Worm (Caenorhabditis elegans) whole organism, young adult: ENCODE results near the gene C49G7.12.

Experiments
- B0035.1 ChIP-seq: sonication (generic microtip); optimal IDR thresholded peaks from 2 replicates; lab custom pipeline; 2016; ENCODE audit warnings: missing genetic modification characterization, mild to moderate bottlenecking, missing compliant biosample characterization, missing genotype, missing genetic modification reagents
- C17E4.6 ChIP-seq: fragments of 200-800 bp; sonication (Bioruptor generic); IDR thresholded peaks from 2 replicates; pipeline ENCODE4 v1.3.6; 2022; ENCODE audit warnings: missing genetic modification reagents, missing genetic modification characterization, missing compliant biosample characterization
- T07F8.4 ChIP-seq: sonication (generic microtip); optimal IDR thresholded peaks from 2 replicates; lab custom pipeline; 2016; ENCODE audit warnings: mild to moderate bottlenecking, missing genetic modification characterization, moderate library complexity, missing compliant biosample characterization
- ZK185.1 ChIP-seq: sonication (generic microtip); optimal IDR thresholded peaks from 2 replicates; lab custom pipeline; 2016; ENCODE audit warnings: mild to moderate bottlenecking, missing genetic modification characterization, missing compliant biosample characterization; ENCODE audit not compliant: poor library complexity, severe bottlenecking
- ama-1 ChIP-seq, 3 experiments: fragments of 150-350 bp in 1 of 3; sonication (generic microtip) in 2 of 3; optimal IDR thresholded peaks; 2 replicates each; lab custom pipeline; 2014 to 2018; ENCODE audit warnings: missing biosample characterization in 2 of 3, missing genetic modification characterization in 2 of 3, missing genetic modification reagents in 2 of 3
- attf-5 ChIP-seq: fragments of 200-800 bp; sonication (Bioruptor generic); optimal IDR thresholded peaks from 2 replicates; lab custom pipeline; 2018; ENCODE audit warnings: mild to moderate bottlenecking, missing genetic modification characterization, missing compliant biosample characterization
- ceh-100 ChIP-seq: fragments of 200-800 bp; sonication (Bioruptor generic); IDR thresholded peaks from 2 replicates; pipeline ENCODE4 v1.3.6; 2022; ENCODE audit warnings: missing genetic modification reagents, missing genetic modification characterization, missing compliant biosample characterization
- ceh-58 ChIP-seq: fragments of 200-800 bp; sonication (Bioruptor generic); IDR thresholded peaks from 2 replicates; pipeline ENCODE4 v1.3.6; 2022; ENCODE audit warnings: missing genetic modification characterization, missing compliant biosample characterization
- ceh-91 ChIP-seq: fragments of 200-800 bp; sonication (Bioruptor generic); IDR thresholded peaks from 2 replicates; pipeline ENCODE4 v1.3.6; 2022; ENCODE audit warnings: missing genetic modification reagents, missing genetic modification characterization, missing compliant biosample characterization
- chd-7 ChIP-seq: sonication (generic microtip); optimal IDR thresholded peaks from 2 replicates; lab custom pipeline; 2016; ENCODE audit warnings: mild to moderate bottlenecking, missing genetic modification characterization, moderate library complexity, missing compliant biosample characterization
- dpff-1 ChIP-seq: sonication (generic microtip); optimal IDR thresholded peaks from 2 replicates; lab custom pipeline; 2017; ENCODE audit warnings: mild to moderate bottlenecking, missing genetic modification characterization, missing compliant biosample characterization
- egrh-3 ChIP-seq: fragments of 200-800 bp; sonication (Bioruptor generic); IDR thresholded peaks from 2 replicates; pipeline ENCODE4 v1.3.6; 2022; ENCODE audit warnings: missing genetic modification reagents, missing genetic modification characterization, missing compliant biosample characterization
- fkh-3 ChIP-seq: sonication (generic microtip); optimal IDR thresholded peaks from 2 replicates; lab custom pipeline; 2016; ENCODE audit warnings: mild to moderate bottlenecking, missing genetic modification characterization, missing compliant biosample characterization
- hmg-1.2 ChIP-seq: fragments of 200-800 bp; sonication (Bioruptor generic); IDR thresholded peaks from 2 replicates; pipeline ENCODE4 v1.3.6; 2022; ENCODE audit warnings: missing genetic modification reagents, missing genetic modification characterization, missing compliant biosample characterization
- hmg-20 ChIP-seq: fragments of 200-800 bp; sonication (Bioruptor generic); IDR thresholded peaks from 2 replicates; pipeline ENCODE4 v1.3.6; 2022; ENCODE audit warnings: missing genetic modification reagents, missing genetic modification characterization, missing compliant biosample characterization
- lag-1 ChIP-seq: fragments of 200-800 bp; sonication (Bioruptor generic); IDR thresholded peaks from 2 replicates; pipeline ENCODE4 v1.3.6; 2022; ENCODE audit warnings: missing genetic modification reagents, missing genetic modification characterization, missing compliant biosample characterization
- lin-35 ChIP-seq, 3 experiments: fragments of 150-350 bp in 2 of 3; sonication (generic microtip) in 1 of 3; optimal IDR thresholded peaks; 2 replicates each; lab custom pipeline; 2014 to 2018; ENCODE audit warnings: missing biosample characterization in 3 of 3, missing genetic modification characterization in 3 of 3, missing genetic modification reagents in 3 of 3
- lin-40 ChIP-seq: sonication (generic microtip); optimal IDR thresholded peaks from 2 replicates; lab custom pipeline; 2016; ENCODE audit warnings: missing genetic modification characterization, mild to moderate bottlenecking, missing compliant biosample characterization, missing genotype, missing genetic modification reagents
- lir-1 ChIP-seq: fragments of 200-800 bp; sonication (Bioruptor generic); conservative IDR thresholded peaks from 2 replicates; pipeline ENCODE4 v1.3.6; 2022; ENCODE audit warnings: missing genetic modification reagents, missing genetic modification characterization, missing compliant biosample characterization
- lsl-1 ChIP-seq: fragments of 200-800 bp; sonication (Bioruptor generic); optimal IDR thresholded peaks from 2 replicates; lab custom pipeline; 2018; ENCODE audit warnings: mild to moderate bottlenecking, missing genetic modification characterization, moderate library complexity, missing compliant biosample characterization
- madf-3 ChIP-seq: fragments of 200-800 bp; sonication (Bioruptor generic); IDR thresholded peaks from 2 replicates; pipeline ENCODE4 v1.3.6; 2022; ENCODE audit warnings: missing genetic modification reagents, missing genetic modification characterization, missing compliant biosample characterization
- mcd-1 ChIP-seq: fragments of 200-800 bp; sonication (Bioruptor generic); IDR thresholded peaks from 2 replicates; pipeline ENCODE4 v1.3.6; 2022; ENCODE audit warnings: missing genetic modification reagents, missing genetic modification characterization, missing compliant biosample characterization
- mel-28 ChIP-seq: sonication (generic microtip); optimal IDR thresholded peaks from 2 replicates; lab custom pipeline; 2016; ENCODE audit warnings: borderline replicate concordance, mild to moderate bottlenecking, missing genetic modification characterization, missing compliant biosample characterization
- mes-4 ChIP-seq: sonication (generic microtip); optimal IDR thresholded peaks from 2 replicates; lab custom pipeline; 2016; ENCODE audit warnings: missing genotype, missing genetic modification characterization, missing compliant biosample characterization
- nfyb-1 ChIP-seq: fragments of 200-800 bp; sonication (Bioruptor generic); IDR thresholded peaks from 2 replicates; pipeline ENCODE4 v1.3.6; 2022; ENCODE audit warnings: missing genetic modification reagents, missing genetic modification characterization, missing compliant biosample characterization
- nhr-80 ChIP-seq: sonication (generic microtip); optimal IDR thresholded peaks from 2 replicates; lab custom pipeline; 2016; ENCODE audit warnings: missing genetic modification characterization, missing compliant biosample characterization
- pbrm-1 ChIP-seq: fragments of 200-800 bp; sonication (Bioruptor generic); IDR thresholded peaks from 2 replicates; pipeline ENCODE4 v1.3.6; 2022; ENCODE audit warnings: missing genetic modification reagents, missing genetic modification characterization, missing compliant biosample characterization
- sea-2 ChIP-seq: fragments of 200-800 bp; sonication (Bioruptor generic); IDR thresholded peaks from 2 replicates; pipeline ENCODE4 v1.3.6; 2022; ENCODE audit warnings: missing genetic modification characterization, missing compliant biosample characterization
- snpc-1.3 ChIP-seq: sonication (generic microtip); optimal IDR thresholded peaks from 2 replicates; lab custom pipeline; 2017; ENCODE audit warnings: missing genetic modification characterization, mild to moderate bottlenecking, missing compliant biosample characterization, antibody characterized with exemption, moderate library complexity, missing genotype, missing genetic modification reagents; ENCODE audit not compliant: insufficient read depth
- unc-130 ChIP-seq: sonication (generic microtip); optimal IDR thresholded peaks from 2 replicates; lab custom pipeline; 2016; ENCODE audit warnings: missing genetic modification reagents, missing genetic modification characterization, missing compliant biosample characterization
- xnd-1 ChIP-seq: sonication (generic microtip); optimal IDR thresholded peaks from 2 replicates; lab custom pipeline; 2016; ENCODE audit warnings: missing genotype, missing genetic modification reagents, missing genetic modification characterization, missing compliant biosample characterization
- zim-3 ChIP-seq: sonication (generic microtip); optimal IDR thresholded peaks from 2 replicates; lab custom pipeline; 2017; ENCODE audit warnings: mild to moderate bottlenecking, missing genetic modification characterization, moderate library complexity, missing compliant biosample characterization
- ztf-18 ChIP-seq: sonication (generic microtip); optimal IDR thresholded peaks from 2 replicates; lab custom pipeline; 2016; ENCODE audit warnings: missing genotype, mild to moderate bottlenecking, missing genetic modification characterization, missing compliant biosample characterization

The C49G7.12 gene

ce11 chrV:4063559-4064164, 25.5 kb downstream of the C49G7.12 start (continued):
- TF ChIP-seq hmg-1.2 (GFP tag; lab: Robert Waterston, UW): peak; percentile 91
- peak; percentile 6 for TF ChIP-seq attf-5 (GFP tag; lab: Kevin White, UChicago)
- TF ChIP-seq lir-1 (GFP tag; lab: Robert Waterston, UW): peak; percentile 35; the same call in 1 of the 2 replicates
- TF ChIP-seq hmg-20 (GFP tag; lab: Robert Waterston, UW): 0 out of 2 replicates have a peak, but pooled peaks have one; percentile 16
- peak; percentile 83 for TF ChIP-seq nfyb-1
- TF ChIP-seq ceh-91 (GFP tag; lab: Robert Waterston, UW): peak; percentile 69

ce11 chrV:4066143-4066542, 27.9 kb downstream of the C49G7.12 start:
- TF ChIP-seq hmg-1.2 (GFP tag; lab: Robert Waterston, UW) (peak; percentile 36; the same call in 1 of the 2 replicates), mcd-1 (GFP tag; lab: Robert Waterston, UW) (peak; percentile 59)

ce11 chrV:4067876-4068275, 29.7 kb downstream of the C49G7.12 start:
- TF ChIP-seq mcd-1 (GFP tag; lab: Robert Waterston, UW): peak; percentile 82
- TF ChIP-seq, all 124 proteins: peak for 1; not testable (repeated sequence) for 123

ce11 chrV:4073455-4073854, 35.2 kb downstream of the C49G7.12 start, which contains the start of gene otpl-2:
Gene otpl-2 (plus strand): TSS chrV:4073755.
- TF ChIP-seq ama-1 (optimal IDR thresholded peaks at IDR 0.05; lab: Kevin White, UChicago): no peak
- TF ChIP-seq ama-1 (GFP tag; optimal IDR thresholded peaks at IDR 0.05; lab: Kevin White, UChicago): no peak
- no peak for TF ChIP-seq madf-3 (GFP tag; lab: Robert Waterston, UW)
- TF ChIP-seq ZK185.1 (tag; lab: Kevin White, UChicago): no peak
- TF ChIP-seq ceh-58 (GFP tag; lab: Robert Waterston, UW): no peak
- TF ChIP-seq C17E4.6: no peak
- no peak for TF ChIP-seq sea-2 (GFP tag; lab: Robert Waterston, UW)
- no peak for TF ChIP-seq unc-130 (GFP tag; lab: Kevin White, UChicago)
- TF ChIP-seq chd-7 (tag; lab: Kevin White, UChicago): no peak
- TF ChIP-seq fkh-3 (tag; lab: Kevin White, UChicago): no peak
- TF ChIP-seq mes-4 (tag; lab: Kevin White, UChicago): no peak

ce11 chrV:4080546-4080945, 42.3 kb downstream of the C49G7.12 start:
- TF ChIP-seq T07F8.4: no peak

- no peak for TF ChIP-seq lag-1 (GFP tag; lab: Robert Waterston, UW)
- TF ChIP-seq egrh-3 (GFP tag; lab: Robert Waterston, UW): no peak
- TF ChIP-seq ama-1 (optimal IDR thresholded peaks at IDR 0.05; lab: Kevin White, UChicago): no peak
- no peak for TF ChIP-seq ama-1 (GFP tag; optimal IDR thresholded peaks at IDR 0.05; lab: Kevin White, UChicago)
- TF ChIP-seq ceh-100 (GFP tag; lab: Robert Waterston, UW): no peak
- no peak for TF ChIP-seq lin-40
- no peak for TF ChIP-seq pbrm-1 (GFP tag; lab: Robert Waterston, UW)
- TF ChIP-seq B0035.1 (tag; lab: Kevin White, UChicago): no peak
- TF ChIP-seq xnd-1 (tag; lab: Kevin White, UChicago): no peak
- no peak for TF ChIP-seq lsl-1 (GFP tag; lab: Kevin White, UChicago)
- TF ChIP-seq zim-3 (tag; lab: Kevin White, UChicago): no peak
- TF ChIP-seq lin-35 (GFP tag; optimal IDR thresholded peaks at IDR 0.05; lab: Kevin White, UChicago): no peak
- no peak for TF ChIP-seq dpff-1 (tag; lab: Kevin White, UChicago)
- TF ChIP-seq mel-28 (tag; lab: Kevin White, UChicago): no peak
- TF ChIP-seq ztf-18: no peak
- TF ChIP-seq snpc-1.3 (tag; lab: Kevin White, UChicago): no peak
- no peak for TF ChIP-seq nhr-80 (tag; lab: Kevin White, UChicago)
- TF ChIP-seq, all 124 proteins: peak for 0
Measured at ce11 chrV:4081283-4081682, 43.1 kb downstream of the C49G7.12 start, which contains the start of gene srh-211. Gene srh-211 (minus strand): TSS chrV:4081383.
